Worm (Caenorhabditis elegans): Measurements from ENCODE around the gene lem-2.

The lem-2 gene

ce11 chrII:14102112-14102511, 38.9 kb downstream of the lem-2 start (continued):
- TF ChIP-seq nhr-71 (tag; optimal IDR thresholded peaks at IDR 0.05), result no peak

ce11 chrII:14104470-14104869, 41.2 kb downstream of the lem-2 start, which contains the start of gene gur-4:
TSS of gene gur-4 (plus strand) at chrII:14104770.
- TF ChIP-seq ceh-82 (tag; optimal IDR thresholded peaks at IDR 0.05) (no peak), lsy-2 (tag; optimal IDR thresholded peaks at IDR 0.05) (no peak), unc-30 (tag; optimal IDR thresholded peaks at IDR 0.05) (no peak), ceh-63 (GFP tag; optimal IDR thresholded peaks at IDR 0.05) (no peak), snu-23 (GFP tag; optimal IDR thresholded peaks at IDR 0.05) (no peak), egl-13 (tag; optimal IDR thresholded peaks at IDR 0.05) (no peak), swsn-7 (tag; optimal IDR thresholded peaks at IDR 0.05) (no peak), efl-3 (GFP tag; optimal IDR thresholded peaks at IDR 0.05) (no peak), mef-2 (tag; optimal IDR thresholded peaks at IDR 0.05) (no peak), sup-37 (GFP tag; optimal IDR thresholded peaks at IDR 0.05) (no peak), grh-1 (GFP tag; IDR thresholded peaks at IDR 0.05) (no peak), isw-1 (GFP tag; IDR thresholded peaks at IDR 0.05) (no peak), lir-3 (tag; optimal IDR thresholded peaks at IDR 0.05; ENCODE audit: poor library complexity) (no peak), hpl-2 (GFP tag; optimal IDR thresholded peaks at IDR 0.05) (no peak), jun-1 (tag; optimal IDR thresholded peaks at IDR 0.05) (no peak), unc-62 (GFP tag; optimal IDR thresholded peaks at IDR 0.05) (no peak)

ce11 chrII:14106164-14106563, 42.9 kb downstream of the lem-2 start:
- TF ChIP-seq nhr-237 (tag; optimal IDR thresholded peaks at IDR 0.05), result no peak
- TF ChIP-seq mep-1 (tag; optimal IDR thresholded peaks at IDR 0.05), result no peak
- peak; percentile 59 for TF ChIP-seq nhr-85 (tag)

- TF ChIP-seq Y116A8C.19 (tag; optimal IDR thresholded peaks at IDR 0.05; ENCODE audit: borderline replicate concordance) (no peak), unc-62 (GFP tag; optimal IDR thresholded peaks at IDR 0.05) (no peak), elt-2 (tag; optimal IDR thresholded peaks at IDR 0.05) (no peak), F16B12.6 (tag; optimal IDR thresholded peaks at IDR 0.05) (no peak), lsy-2 (tag; optimal IDR thresholded peaks at IDR 0.05) (no peak), unc-86 (tag; optimal IDR thresholded peaks at IDR 0.05) (no peak), nhr-20 (tag; optimal IDR thresholded peaks at IDR 0.05) (no peak), unc-130 (tag; optimal IDR thresholded peaks at IDR 0.05) (no peak), tbx-2 (tag; optimal IDR thresholded peaks at IDR 0.05) (no peak), aha-1 (tag; optimal IDR thresholded peaks at IDR 0.05) (no peak), ceh-88 (GFP tag; IDR thresholded peaks at IDR 0.05) (no peak)
Observed at ce11 chrII:14109184-14109664, 46.0 kb downstream of the lem-2 start, which contains the start of gene cpg-7. TSS of gene cpg-7 (minus strand) at chrII:14109234.

- TF ChIP-seq blmp-1 (tag; optimal IDR thresholded peaks at IDR 0.05) (peak; percentile 65), C16A3.4 (tag; optimal IDR thresholded peaks at IDR 0.05) (no peak)
Observed at ce11 chrII:14112842-14113241, 49.6 kb downstream of the lem-2 start.
